Worm (Caenorhabditis elegans) whole organism, L1 larva: Measurements from ENCODE around the gene skpo-3.

ENCODE experiments used
- C34B4.2 ChIP-seq: sonication (generic microtip); optimal IDR thresholded peaks from 2 replicates; lab custom pipeline; 2017; ENCODE audit warnings: mild to moderate bottlenecking, missing genetic modification characterization, missing compliant biosample characterization
- aha-1 ChIP-seq: fragments of 150-350 bp; optimal IDR thresholded peaks from 2 replicates; lab custom pipeline; 2014; ENCODE audit warnings: missing biosample characterization, missing genetic modification characterization
- alr-1 ChIP-seq: fragments of 200-800 bp; sonication (Bioruptor generic); optimal IDR thresholded peaks from 2 replicates; lab custom pipeline; 2018; ENCODE audit warnings: borderline replicate concordance, mild to moderate bottlenecking, missing genetic modification characterization, missing compliant biosample characterization
- ama-1 ChIP-seq: fragments of 150-350 bp; optimal IDR thresholded peaks from 2 replicates; lab custom pipeline; 2014
- blmp-1 ChIP-seq: fragments of 150-350 bp; optimal IDR thresholded peaks from 2 replicates; lab custom pipeline; 2014; ENCODE audit warnings: missing biosample characterization, missing genetic modification characterization
- ceh-88 ChIP-seq: fragments of 200-800 bp; sonication (Bioruptor generic); IDR thresholded peaks from 2 replicates; pipeline ENCODE4 v1.3.6; 2022; ENCODE audit warnings: missing genetic modification characterization, missing compliant biosample characterization
- ces-1 ChIP-seq: fragments of 150-350 bp; optimal IDR thresholded peaks from 2 replicates; lab custom pipeline; 2014; ENCODE audit warnings: missing biosample characterization, missing genetic modification reagents, missing genetic modification characterization
- dpl-1 ChIP-seq, 3 experiments: fragments of 150-350 bp in 2 of 3; sonication (generic microtip) in 1 of 3; optimal IDR thresholded peaks; 2 replicates each; lab custom pipeline; 2014 to 2017; ENCODE audit warnings: missing biosample characterization in 3 of 3, missing genetic modification characterization in 3 of 3, missing genetic modification reagents in 3 of 3
- dsc-1 ChIP-seq: sonication (generic microtip); optimal IDR thresholded peaks from 2 replicates; lab custom pipeline; 2016; ENCODE audit warnings: mild to moderate bottlenecking, missing genetic modification characterization, missing compliant biosample characterization
- efl-3 ChIP-seq: fragments of 200-800 bp; sonication (Bioruptor generic); optimal IDR thresholded peaks from 2 replicates; lab custom pipeline; 2018; ENCODE audit warnings: mild to moderate bottlenecking, missing genetic modification characterization, missing compliant biosample characterization
- egl-27 ChIP-seq, 2 experiments: fragments of 150-350 bp in 1 of 2; sonication (generic microtip); optimal IDR thresholded peaks; 3 replicates each; lab custom pipeline; 2017 to 2018; ENCODE audit warnings: missing biosample characterization in 2 of 2, missing genetic modification characterization in 2 of 2, missing genetic modification reagents in 2 of 2
- elt-2 ChIP-seq: sonication (generic microtip); optimal IDR thresholded peaks from 2 replicates; lab custom pipeline; 2016; ENCODE audit warnings: missing genetic modification characterization, mild to moderate bottlenecking, inconsistent platforms, missing compliant biosample characterization, missing genetic modification reagents
- elt-3 ChIP-seq, 6 experiments: fragments of 150-350 bp in 1 of 6; sonication (generic microtip); optimal IDR thresholded peaks; 2 replicates each; lab custom pipeline; 2017 to 2018; ENCODE audit warnings: missing biosample characterization in 6 of 6, missing genetic modification characterization in 6 of 6, inconsistent platforms in 1 of 6
- fkh-10 ChIP-seq: sonication (generic microtip); optimal IDR thresholded peaks from 2 replicates; lab custom pipeline; 2017; ENCODE audit warnings: missing biosample characterization, missing genetic modification reagents, missing genetic modification characterization
- fkh-4 ChIP-seq: sonication (generic microtip); optimal IDR thresholded peaks from 2 replicates; lab custom pipeline; 2016; ENCODE audit warnings: missing compliant biosample characterization, missing genetic modification characterization, borderline replicate concordance
- fos-1 ChIP-seq: fragments of 150-350 bp; optimal IDR thresholded peaks from 2 replicates; lab custom pipeline; 2014; ENCODE audit warnings: missing biosample characterization, missing genetic modification characterization
- grh-1 ChIP-seq: fragments of 200-800 bp; sonication (Bioruptor generic); IDR thresholded peaks from 2 replicates; pipeline ENCODE4 v1.3.6; 2022; ENCODE audit warnings: missing genetic modification reagents, missing genetic modification characterization, missing compliant biosample characterization
- hpl-2 ChIP-seq: fragments of 150-350 bp; optimal IDR thresholded peaks from 2 replicates; lab custom pipeline; 2014; ENCODE audit warnings: missing biosample characterization, missing genetic modification reagents, missing genetic modification characterization
- irx-1 ChIP-seq: sonication (generic microtip); optimal IDR thresholded peaks from 2 replicates; lab custom pipeline; 2016; ENCODE audit warnings: missing genetic modification characterization, missing compliant biosample characterization
- lin-14 ChIP-seq: fragments of 200-800 bp; sonication (Bioruptor generic); optimal IDR thresholded peaks from 2 replicates; lab custom pipeline; 2018; ENCODE audit warnings: mild to moderate bottlenecking, missing genetic modification characterization, moderate library complexity, missing compliant biosample characterization
- lin-35 ChIP-seq, 2 experiments: fragments of 150-350 bp; optimal IDR thresholded peaks; 2 replicates each; lab custom pipeline; 2014; ENCODE audit warnings: missing biosample characterization in 2 of 2, missing genetic modification characterization in 2 of 2, missing genetic modification reagents in 2 of 2
- lin-39 ChIP-seq: fragments of 150-350 bp; optimal IDR thresholded peaks from 2 replicates; lab custom pipeline; 2014; ENCODE audit warnings: missing biosample characterization, missing genetic modification reagents, missing genetic modification characterization
- lir-3 ChIP-seq: sonication (generic microtip); optimal IDR thresholded peaks from 2 replicates; lab custom pipeline; 2016; ENCODE audit warnings: mild to moderate bottlenecking, missing genetic modification characterization, moderate library complexity, missing compliant biosample characterization; ENCODE audit not compliant: poor library complexity
- lsy-2 ChIP-seq, 2 experiments: fragments of 150-350 bp; optimal IDR thresholded peaks; 2 replicates each; lab custom pipeline; 2014; ENCODE audit warnings: missing biosample characterization in 2 of 2, missing genetic modification characterization in 2 of 2
- mdl-1 ChIP-seq, 2 experiments: fragments of 150-350 bp; optimal IDR thresholded peaks; 2 replicates each; lab custom pipeline; 2014 to 2017; ENCODE audit warnings: missing biosample characterization in 2 of 2, missing genetic modification characterization in 2 of 2, inconsistent platforms in 1 of 2
- nhr-19 ChIP-seq: fragments of 200-800 bp; sonication (Bioruptor generic); conservative IDR thresholded peaks from 2 replicates; pipeline ENCODE4 v1.3.6; 2022; ENCODE audit warnings: missing genetic modification characterization, missing compliant biosample characterization
- nhr-20 ChIP-seq: sonication (generic microtip); optimal IDR thresholded peaks from 2 replicates; lab custom pipeline; 2016; ENCODE audit warnings: mild to moderate bottlenecking, missing genetic modification characterization, missing compliant biosample characterization
- nhr-237 ChIP-seq: fragments of 150-350 bp; optimal IDR thresholded peaks from 2 replicates; lab custom pipeline; 2014; ENCODE audit warnings: missing biosample characterization, missing genetic modification characterization
- nhr-28 ChIP-seq: fragments of 150-350 bp; optimal IDR thresholded peaks from 2 replicates; lab custom pipeline; 2014; ENCODE audit warnings: missing biosample characterization, missing genetic modification characterization
- nhr-76 ChIP-seq: sonication (generic microtip); optimal IDR thresholded peaks from 2 replicates; lab custom pipeline; 2017; ENCODE audit warnings: missing biosample characterization, missing genetic modification characterization
- nhr-84 ChIP-seq: sonication (generic microtip); optimal IDR thresholded peaks from 2 replicates; lab custom pipeline; 2017; ENCODE audit warnings: missing biosample characterization, missing genetic modification characterization
- nhr-85 ChIP-seq: sonication (generic microtip); peaks from one replicate; lab custom pipeline; 2016; ENCODE audit warnings: missing genetic modification characterization, inconsistent platforms, missing compliant biosample characterization
- pax-3 ChIP-seq: fragments of 200-800 bp; sonication (Bioruptor generic); optimal IDR thresholded peaks from 2 replicates; lab custom pipeline; 2018; ENCODE audit warnings: mild to moderate bottlenecking, missing genetic modification characterization, moderate library complexity, missing compliant biosample characterization
- rnt-1 ChIP-seq: sonication (generic microtip); optimal IDR thresholded peaks from 2 replicates; lab custom pipeline; 2016; ENCODE audit warnings: mild to moderate bottlenecking, missing genetic modification characterization, moderate library complexity, missing compliant biosample characterization
- snpc-4 ChIP-seq: fragments of 150-350 bp; optimal IDR thresholded peaks from 2 replicates; lab custom pipeline; 2014; ENCODE audit warnings: missing biosample characterization, missing genetic modification characterization
- snu-23 ChIP-seq: sonication (generic microtip); optimal IDR thresholded peaks from 2 replicates; lab custom pipeline; 2016; ENCODE audit warnings: missing genetic modification characterization, missing compliant biosample characterization
- sox-4 ChIP-seq: sonication (generic microtip); optimal IDR thresholded peaks from 2 replicates; lab custom pipeline; 2016; ENCODE audit warnings: missing genetic modification characterization, missing compliant biosample characterization
- sup-37 ChIP-seq: fragments of 200-800 bp; sonication (Bioruptor generic); optimal IDR thresholded peaks from 2 replicates; lab custom pipeline; 2018; ENCODE audit warnings: mild to moderate bottlenecking, missing genetic modification characterization, missing compliant biosample characterization
- unc-62 ChIP-seq: fragments of 150-350 bp; optimal IDR thresholded peaks from 2 replicates; lab custom pipeline; 2014; ENCODE audit warnings: missing biosample characterization, missing genetic modification reagents, missing genetic modification characterization
- unc-86 ChIP-seq: sonication (generic microtip); optimal IDR thresholded peaks from 2 replicates; lab custom pipeline; 2016; ENCODE audit warnings: missing genetic modification characterization, missing compliant biosample characterization
- xbp-1 ChIP-seq: sonication (generic microtip); optimal IDR thresholded peaks from 2 replicates; lab custom pipeline; 2016; ENCODE audit warnings: missing genetic modification characterization, missing compliant biosample characterization
- ztf-11 ChIP-seq, 2 experiments: sonication (generic microtip); optimal IDR thresholded peaks; 2 replicates each; lab custom pipeline; 2016 to 2017; ENCODE audit warnings: missing genetic modification characterization in 2 of 2, missing biosample characterization in 1 of 2, missing compliant biosample characterization in 1 of 2

The skpo-3 gene

ce11 chrII:7245576-7245975 is at the start of gene skpo-3:
TSS of gene skpo-3 (plus strand) at chrII:7245876.
- TF ChIP-seq ces-1 (GFP tag; lab: Kevin White, UChicago) (no peak), rnt-1 (tag; lab: Kevin White, UChicago) (no peak), egl-27 (tag; optimal IDR thresholded peaks at IDR 0.05; lab: Kevin White, UChicago) (no peak), hpl-2 (GFP tag; lab: Kevin White, UChicago) (no peak), lin-14 (GFP tag; lab: Kevin White, UChicago) (no peak)

- peak; percentile 36 for TF ChIP-seq nhr-20 (tag; lab: Kevin White, UChicago)
- TF ChIP-seq dsc-1 (tag; lab: Kevin White, UChicago) = no peak
- TF ChIP-seq fkh-10 (GFP tag; lab: Kevin White, UChicago) = no peak
- no peak for TF ChIP-seq unc-62 (GFP tag; lab: Kevin White, UChicago)
- no peak for TF ChIP-seq dpl-1 (GFP tag; optimal IDR thresholded peaks at IDR 0.05; lab: Kevin White, UChicago)
- TF ChIP-seq xbp-1 (tag; lab: Kevin White, UChicago) = no peak
- TF ChIP-seq mdl-1 (tag; optimal IDR thresholded peaks at IDR 0.05; lab: Kevin White, UChicago) = no peak
- peak in 1 of 2 experiments; percentile 18 for TF ChIP-seq lin-35 (GFP tag; optimal IDR thresholded peaks at IDR 0.05; lab: Kevin White, UChicago)
- no peak for TF ChIP-seq efl-3 (GFP tag; lab: Kevin White, UChicago)
- TF ChIP-seq grh-1 = no peak
- peak; percentile 6 for TF ChIP-seq elt-2 (tag; lab: Kevin White, UChicago)
- no peak for TF ChIP-seq pax-3 (tag; lab: Kevin White, UChicago)
- no peak for TF ChIP-seq unc-86 (tag; lab: Kevin White, UChicago)
- TF ChIP-seq lir-3 (tag; lab: Kevin White, UChicago) = no peak
- no peak for TF ChIP-seq nhr-76 (tag; lab: Kevin White, UChicago)
- peak; percentile 5 for TF ChIP-seq blmp-1 (tag; lab: Kevin White, UChicago)
- no peak for TF ChIP-seq ztf-11 (tag; optimal IDR thresholded peaks at IDR 0.05; lab: Kevin White, UChicago)
- TF ChIP-seq snu-23 (GFP tag; lab: Kevin White, UChicago) = no peak
- TF ChIP-seq nhr-28 (tag; lab: Kevin White, UChicago) = no peak
- TF ChIP-seq ama-1 = no peak
Observed at ce11 chrII:7196040-7196439, 49.6 kb upstream of the skpo-3 start, which contains the start of gene maoc-1. TSS of gene maoc-1 (plus strand) at chrII:7196276.

- no peak for TF ChIP-seq lsy-2 (tag; optimal IDR thresholded peaks at IDR 0.05; lab: Kevin White, UChicago)
- TF ChIP-seq blmp-1 (tag; lab: Kevin White, UChicago) = no peak
- 0 out of 2 replicates have a peak, but pooled peaks have one; percentile 6 for TF ChIP-seq nhr-19 (GFP tag; lab: Robert Waterston, UW)
- no peak for TF ChIP-seq sup-37 (GFP tag; lab: Kevin White, UChicago)
Observed at ce11 chrII:7197434-7197833, 48.2 kb upstream of the skpo-3 start.

- TF ChIP-seq fos-1 (tag; lab: Kevin White, UChicago) (no peak), nhr-20 (tag; lab: Kevin White, UChicago) (peak; percentile 14), blmp-1 (tag; lab: Kevin White, UChicago) (peak; percentile 34), elt-3 (tag; optimal IDR thresholded peaks at IDR 0.05; lab: Kevin White, UChicago) (peak in 2 of 6 experiments; percentile 12 to 67)
- TF ChIP-seq, all 84 proteins: peak for 3
Observed at ce11 chrII:7199308-7199707, 46.4 kb upstream of the skpo-3 start, which contains the start of gene E04F6.6. TSS of gene E04F6.6 (minus strand) at chrII:7199565.

- TF ChIP-seq lin-39 (peak; percentile 71), egl-27 (tag; optimal IDR thresholded peaks at IDR 0.05; lab: Kevin White, UChicago) (no peak), sox-4 (tag; lab: Kevin White, UChicago) (peak; percentile 36), nhr-237 (tag; lab: Kevin White, UChicago) (no peak), nhr-19 (GFP tag; lab: Robert Waterston, UW) (peak; percentile 93), unc-62 (GFP tag; lab: Kevin White, UChicago) (no peak), C34B4.2 (tag; lab: Kevin White, UChicago) (no peak), nhr-85 (tag; lab: Kevin White, UChicago) (peak; percentile 92), ceh-88 (peak; percentile 76), fkh-4 (tag; lab: Kevin White, UChicago) (no peak), ces-1 (GFP tag; lab: Kevin White, UChicago) (no peak), efl-3 (GFP tag; lab: Kevin White, UChicago) (peak; percentile 61), hpl-2 (GFP tag; lab: Kevin White, UChicago) (no peak), snpc-4 (peak; percentile 99), nhr-84 (no peak), alr-1 (no peak), nhr-76 (tag; lab: Kevin White, UChicago) (peak; percentile 51), aha-1 (tag; lab: Kevin White, UChicago) (no peak), irx-1 (tag; lab: Kevin White, UChicago) (peak; percentile 80), fkh-10 (GFP tag; lab: Kevin White, UChicago) (no peak), elt-2 (tag; lab: Kevin White, UChicago) (peak; percentile 76)
Observed at ce11 chrII:7200051-7200599, 45.6 kb upstream of the skpo-3 start, which contains the start of gene pcrg-1. TSS of gene pcrg-1 (plus strand) at chrII:7200549.
